Worm (Caenorhabditis elegans): ENCODE results near the gene Y2H9A.6.

DNA sequence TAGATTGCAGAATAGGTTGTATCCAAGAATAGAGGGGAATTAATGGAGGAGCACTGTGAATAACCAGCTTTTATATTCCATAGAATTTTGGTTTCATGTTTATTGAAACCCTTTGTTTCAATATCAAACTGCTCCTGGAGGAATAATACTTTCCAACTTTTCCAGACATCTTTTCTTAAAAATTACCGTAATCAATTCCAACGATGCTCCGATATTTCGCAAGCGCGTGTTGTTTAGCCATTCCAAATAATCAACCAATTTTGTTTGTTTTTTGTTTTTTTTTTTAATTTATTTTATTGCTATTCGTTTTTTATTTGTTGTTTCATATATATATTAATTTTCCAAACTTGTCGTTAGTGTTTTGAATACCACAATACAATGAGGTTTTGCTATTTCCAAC, 37.6 kb upstream of the Y2H9A.6 start, which contains the start of gene cutl-1:
- TF ChIP-seq nhr-19 (GFP tag; conservative IDR thresholded peaks at IDR 0.05) = no peak
- no peak for TF ChIP-seq nhr-77 (tag; optimal IDR thresholded peaks at IDR 0.05)
- TF ChIP-seq unc-62 (GFP tag; optimal IDR thresholded peaks at IDR 0.05) = no peak
- no peak for TF ChIP-seq pqm-1 (tag; optimal IDR thresholded peaks at IDR 0.05)
